Fruit fly (Drosophila melanogaster): ENCODE results near the gene NimC3.
A peak's percentile ranks its signal among the peaks of the same experiment; 100 is the strongest.

Gene NimC3

DNA sequence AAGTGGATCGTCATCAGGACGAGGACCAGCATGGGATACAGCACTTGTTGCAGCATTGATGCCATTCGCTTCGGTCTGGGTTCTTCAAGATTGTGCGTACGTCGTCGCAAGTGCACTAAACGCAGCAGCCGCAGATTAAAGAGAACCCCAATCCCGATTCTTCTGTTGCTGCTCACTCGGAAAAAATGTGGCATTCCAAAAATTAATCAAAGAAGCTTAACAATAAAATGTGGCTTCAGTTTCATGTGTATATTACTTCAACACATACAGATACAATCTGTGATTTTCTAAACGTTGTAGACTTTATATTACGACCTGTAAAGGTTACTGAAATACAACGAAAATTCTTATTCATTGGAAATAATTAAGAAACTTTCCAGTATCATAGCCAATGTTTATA is at the start of gene NimC3:
TSS of gene NimC3 (minus strand) at position 101 of the 400 bp plus-strand sequence.
- no peak for TF ChIP-seq CG17801 (GFP tag; optimal IDR thresholded peaks at IDR 0.05; ENCODE audit: partially characterized antibody)

DNA sequence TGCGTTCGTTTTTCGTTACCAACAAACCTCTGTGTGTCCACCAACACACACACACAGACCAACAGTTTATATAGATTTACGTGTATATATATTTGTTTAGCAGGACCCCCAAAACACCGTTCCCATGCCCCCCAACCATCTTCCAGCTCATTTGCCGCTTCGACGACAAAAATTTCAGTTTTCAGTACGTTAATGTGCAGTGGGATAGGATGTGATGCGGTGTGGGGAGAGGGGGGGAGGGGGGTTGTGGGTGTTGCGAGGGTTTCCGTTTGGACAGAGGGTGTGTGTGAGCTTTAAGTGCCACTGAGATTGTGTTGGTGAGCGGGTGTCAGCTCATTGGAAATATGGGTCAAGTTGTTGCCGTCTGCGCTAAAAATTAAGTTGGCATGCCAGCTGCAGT is 34.9 kb upstream of the NimC3 start:
- TF ChIP-seq CG17801 (GFP tag; optimal IDR thresholded peaks at IDR 0.05; ENCODE audit: partially characterized antibody): no peak

DNA sequence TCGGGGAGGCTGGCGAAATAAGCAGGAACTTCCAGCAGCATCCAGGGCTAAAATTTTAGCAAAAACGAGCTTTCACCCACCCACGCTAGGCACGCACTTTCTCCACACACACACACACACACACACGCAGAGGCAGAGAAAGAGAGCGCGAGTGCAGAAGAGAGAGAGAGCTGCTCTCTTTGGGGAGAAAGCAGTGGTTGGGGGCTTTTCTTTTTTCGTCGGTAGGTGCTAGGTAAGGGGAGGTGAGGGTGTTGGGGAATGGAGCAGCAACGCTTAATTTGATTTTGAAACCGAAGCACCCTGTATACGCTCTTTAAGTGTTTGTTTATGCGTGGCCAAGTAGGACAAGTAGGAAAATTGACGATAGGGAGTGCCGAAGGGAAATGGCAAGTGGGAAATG is 34.3 kb upstream of the NimC3 start:
- no peak for TF ChIP-seq CG17801 (GFP tag; optimal IDR thresholded peaks at IDR 0.05; ENCODE audit: partially characterized antibody)

DNA sequence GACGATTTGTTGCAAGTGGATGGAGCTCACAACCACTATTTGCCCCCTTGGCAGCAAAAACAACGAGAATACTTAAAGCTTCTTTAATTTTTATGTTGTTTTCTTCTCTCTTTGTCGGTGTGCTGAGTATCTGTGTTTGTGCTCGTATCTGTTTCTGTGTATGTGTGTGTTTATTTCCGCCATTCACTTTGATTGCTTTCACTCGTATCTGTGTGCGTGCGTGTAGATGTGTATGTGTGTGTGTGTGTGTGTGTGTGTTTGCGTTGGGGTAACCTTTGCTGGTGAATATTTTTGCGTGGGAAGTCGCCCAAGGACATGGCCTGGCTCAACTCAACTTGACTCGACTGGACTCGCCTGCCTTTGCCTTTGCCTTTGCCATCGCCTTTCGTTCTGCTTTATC is 29.9 kb upstream of the NimC3 start:
- TF ChIP-seq CG17801 (GFP tag; optimal IDR thresholded peaks at IDR 0.05; ENCODE audit: partially characterized antibody): no peak

DNA sequence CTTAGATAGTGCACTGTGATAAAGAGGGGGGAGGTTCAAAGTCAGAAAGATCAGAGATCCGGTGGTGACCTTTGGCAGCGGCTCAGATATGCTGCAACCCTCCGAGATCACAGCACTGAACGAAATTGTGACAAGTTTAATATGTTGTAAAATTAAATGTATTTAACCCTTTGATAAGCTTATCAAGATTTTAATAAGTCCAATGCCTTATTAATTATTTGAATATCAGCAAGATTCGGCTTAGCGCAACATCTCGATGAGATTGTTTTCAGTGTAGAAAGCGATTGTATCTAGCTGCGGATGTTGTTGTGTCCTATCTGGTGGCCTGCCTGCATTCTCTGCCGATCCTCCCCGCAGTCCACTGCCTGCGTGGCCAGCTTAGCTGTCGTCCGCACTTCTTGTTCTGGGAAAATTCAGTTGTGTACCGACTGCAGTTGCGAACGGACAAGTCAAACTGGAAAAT is 27.2 kb upstream of the NimC3 start, which contains the start of gene NimC4:
TSS of gene NimC4 (plus strand) at position 413 of the 463 bp plus-strand sequence.
- TF ChIP-seq CG17801 (GFP tag; optimal IDR thresholded peaks at IDR 0.05; ENCODE audit: partially characterized antibody): no peak

DNA sequence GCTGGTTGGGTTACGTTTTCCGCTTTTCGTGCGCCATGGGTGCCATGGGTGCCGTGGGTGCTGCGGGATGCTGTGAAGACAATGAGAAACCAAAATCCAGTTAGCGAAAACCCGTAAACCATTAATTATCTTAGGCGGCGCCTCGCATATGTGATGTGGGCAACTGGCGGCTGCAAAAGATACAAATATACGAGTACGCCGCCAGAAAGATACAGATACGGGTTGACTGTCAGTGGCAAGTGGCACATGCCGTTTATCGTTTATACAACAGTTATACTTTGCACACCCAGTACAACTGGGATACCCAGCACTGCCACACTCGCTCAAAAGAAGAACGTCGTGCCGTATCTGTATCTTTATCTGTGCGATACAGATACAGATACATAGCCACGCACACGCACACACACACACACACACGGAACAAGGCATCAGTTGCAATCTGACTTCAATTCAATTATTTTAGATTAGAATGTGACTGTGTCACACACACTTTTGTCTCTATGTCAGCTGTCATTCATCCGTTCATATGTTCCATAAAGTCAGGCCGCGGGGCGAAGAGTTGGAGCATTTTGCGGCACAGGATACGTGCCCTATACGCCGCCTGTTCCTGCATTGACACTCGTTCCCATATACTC is 25.7 kb upstream of the NimC3 start:
- TF ChIP-seq CG17801 (GFP tag; optimal IDR thresholded peaks at IDR 0.05; ENCODE audit: partially characterized antibody): no peak

DNA sequence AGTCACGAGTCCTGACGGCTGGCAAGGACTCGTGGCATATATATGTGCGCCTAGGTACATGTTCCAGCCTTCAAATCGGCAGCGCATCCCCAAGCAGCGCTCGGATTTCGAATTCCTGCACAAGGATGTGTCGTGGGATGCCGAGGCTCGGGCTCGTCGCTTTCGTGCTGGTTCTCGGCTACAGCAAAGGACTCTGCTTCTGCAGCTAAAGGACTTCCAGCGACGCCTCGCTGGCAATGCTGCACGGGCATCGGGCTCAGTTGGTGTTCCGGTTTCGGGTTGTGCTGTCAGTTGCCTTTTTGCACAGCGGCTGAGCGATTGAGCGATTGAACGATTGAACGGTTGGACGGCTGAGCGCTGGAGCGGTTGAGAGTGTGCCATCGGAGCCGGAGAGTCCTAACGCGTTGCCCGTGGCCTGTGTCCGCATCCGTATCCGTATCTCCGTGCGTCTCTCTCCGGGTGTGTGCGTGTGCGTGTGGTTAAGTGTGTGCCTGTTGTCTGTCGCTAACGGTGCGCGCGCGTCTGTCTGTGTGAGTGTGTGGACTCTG is 20.0 kb upstream of the NimC3 start, which contains the start of gene nAChRalpha5:
TSS of gene nAChRalpha5 (plus strand) at position 235 of the 548 bp plus-strand sequence.
- no peak for TF ChIP-seq CG17801 (GFP tag; optimal IDR thresholded peaks at IDR 0.05; ENCODE audit: partially characterized antibody)

DNA sequence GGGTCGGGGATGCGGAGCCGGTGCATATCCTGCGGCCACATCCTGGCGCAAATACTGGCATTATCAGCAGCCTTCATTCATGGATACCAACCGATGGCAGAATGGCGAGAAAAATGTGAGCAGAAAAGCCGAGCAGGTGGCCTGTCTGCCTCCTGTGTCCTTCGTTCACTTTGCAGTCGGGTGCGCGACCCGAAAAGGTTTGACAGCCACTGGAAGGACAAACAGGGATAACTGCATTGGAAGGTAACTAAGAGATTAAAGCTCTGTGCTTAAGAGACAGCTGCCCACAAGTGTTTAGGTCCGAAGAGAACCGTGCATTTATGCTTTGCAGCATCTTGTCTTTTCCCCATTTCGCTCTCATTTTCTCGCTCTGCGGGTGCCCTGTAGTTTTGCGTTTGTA is 18.7 kb upstream of the NimC3 start:
- no peak for TF ChIP-seq CG17801 (GFP tag; optimal IDR thresholded peaks at IDR 0.05; ENCODE audit: partially characterized antibody)

DNA sequence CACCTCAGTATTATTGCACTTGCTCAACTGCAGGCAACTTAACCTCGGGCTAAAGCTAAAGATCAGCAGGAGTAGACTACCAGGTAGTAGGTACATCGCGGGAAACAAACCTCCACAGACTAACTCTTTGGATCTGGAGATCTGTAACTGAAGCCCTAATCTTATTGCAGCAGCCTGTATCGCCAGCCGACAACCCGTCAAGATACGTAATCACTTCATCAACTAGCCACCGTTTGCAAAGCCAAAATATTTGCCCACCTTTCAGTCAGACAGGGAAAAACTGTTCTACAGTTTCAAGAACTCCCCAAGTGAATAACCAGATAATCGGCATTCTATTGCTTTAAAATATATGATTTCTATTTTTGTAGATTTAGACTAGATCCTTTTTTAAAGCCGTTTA is 11.4 kb upstream of the NimC3 start, which contains the start of gene CG18095:
TSS of gene CG18095 (minus strand) at position 101 of the 400 bp plus-strand sequence.
- no peak for TF ChIP-seq CG17801 (GFP tag; optimal IDR thresholded peaks at IDR 0.05; ENCODE audit: partially characterized antibody)

DNA sequence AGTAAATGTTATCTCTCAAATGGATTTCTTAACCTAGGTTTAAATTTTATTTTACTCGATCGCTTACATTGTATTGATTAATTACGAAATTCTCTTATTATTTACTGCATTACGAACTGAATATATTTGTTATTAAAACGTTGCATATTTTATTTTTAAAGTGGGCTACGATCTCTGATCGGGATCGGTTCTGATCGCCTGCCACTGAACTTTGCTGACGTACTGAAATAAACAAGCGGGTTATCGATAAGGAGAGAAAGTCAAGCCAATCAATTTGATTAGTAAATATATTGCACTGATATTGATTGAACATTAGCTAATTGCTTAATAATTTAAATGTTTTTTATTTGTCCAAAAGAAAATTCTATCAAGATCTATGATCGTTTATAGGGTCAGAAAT is 9.2 kb upstream of the NimC3 start:
- no peak for TF ChIP-seq CG17801 (GFP tag; optimal IDR thresholded peaks at IDR 0.05; ENCODE audit: partially characterized antibody)

DNA sequence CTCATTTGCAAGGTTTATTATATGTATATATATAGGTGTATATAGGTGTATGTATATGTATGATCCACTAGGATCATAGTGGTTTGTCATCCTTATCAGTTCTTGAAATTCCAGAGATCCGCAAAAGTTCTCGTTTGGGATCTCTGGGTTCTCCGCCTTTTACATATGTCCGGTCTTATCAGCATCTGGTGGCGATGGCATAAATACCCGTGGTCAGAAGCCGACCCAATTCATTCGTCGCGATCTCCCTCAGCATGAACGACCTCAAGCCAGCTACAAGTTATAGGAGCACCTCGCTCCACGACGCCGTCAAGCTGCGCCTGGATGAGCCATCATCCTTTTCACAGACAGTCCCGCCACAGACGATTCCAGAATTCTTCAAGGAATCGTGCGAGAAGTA is 6.8 kb upstream of the NimC3 start, which contains the start of gene hll:
TSS of gene hll (plus strand) at position 224 of the 400 bp plus-strand sequence.
- TF ChIP-seq CG17801 (GFP tag; optimal IDR thresholded peaks at IDR 0.05; ENCODE audit: partially characterized antibody): no peak

DNA sequence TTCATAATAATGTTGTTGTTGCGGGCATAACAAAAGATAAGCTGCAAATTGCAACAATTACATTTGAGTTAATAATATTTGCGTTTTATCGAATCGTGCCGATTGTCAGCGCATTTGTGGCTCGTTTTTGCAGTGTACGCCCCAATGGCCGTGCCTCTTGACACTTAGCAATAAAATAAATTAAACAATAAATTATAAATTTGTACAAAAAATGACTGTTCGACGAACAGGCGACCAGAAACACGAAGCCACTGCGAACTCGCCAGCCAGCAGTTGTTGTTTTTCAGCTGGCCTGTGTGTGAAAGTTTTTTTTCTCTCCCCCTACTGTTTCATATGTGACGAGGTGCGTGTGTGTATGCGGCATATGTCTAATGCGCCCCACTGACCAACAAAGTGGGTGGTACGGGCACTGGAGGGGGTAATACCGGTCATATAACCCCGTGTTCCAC is 5.5 kb upstream of the NimC3 start:
- TF ChIP-seq CG17801 (GFP tag; optimal IDR thresholded peaks at IDR 0.05; ENCODE audit: partially characterized antibody): no peak

DNA sequence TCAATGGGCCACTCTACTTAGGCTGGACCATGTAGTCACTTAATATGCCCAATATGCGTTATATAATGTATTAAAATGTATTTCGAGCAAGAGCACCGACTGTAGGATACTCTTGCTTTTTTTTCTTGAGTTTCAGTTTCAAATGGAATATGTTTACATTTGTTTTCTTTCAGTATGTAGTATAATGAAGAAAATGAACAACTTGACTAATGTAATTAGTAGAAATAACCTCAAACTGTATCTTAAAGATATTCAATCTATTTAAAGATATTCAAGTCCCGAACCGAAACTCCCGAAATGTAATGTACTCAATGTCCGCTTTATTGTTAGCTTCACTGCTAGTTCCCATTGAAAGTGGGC is 4.7 kb upstream of the NimC3 start:
- no peak for TF ChIP-seq CG17801 (GFP tag; optimal IDR thresholded peaks at IDR 0.05; ENCODE audit: partially characterized antibody)

DNA sequence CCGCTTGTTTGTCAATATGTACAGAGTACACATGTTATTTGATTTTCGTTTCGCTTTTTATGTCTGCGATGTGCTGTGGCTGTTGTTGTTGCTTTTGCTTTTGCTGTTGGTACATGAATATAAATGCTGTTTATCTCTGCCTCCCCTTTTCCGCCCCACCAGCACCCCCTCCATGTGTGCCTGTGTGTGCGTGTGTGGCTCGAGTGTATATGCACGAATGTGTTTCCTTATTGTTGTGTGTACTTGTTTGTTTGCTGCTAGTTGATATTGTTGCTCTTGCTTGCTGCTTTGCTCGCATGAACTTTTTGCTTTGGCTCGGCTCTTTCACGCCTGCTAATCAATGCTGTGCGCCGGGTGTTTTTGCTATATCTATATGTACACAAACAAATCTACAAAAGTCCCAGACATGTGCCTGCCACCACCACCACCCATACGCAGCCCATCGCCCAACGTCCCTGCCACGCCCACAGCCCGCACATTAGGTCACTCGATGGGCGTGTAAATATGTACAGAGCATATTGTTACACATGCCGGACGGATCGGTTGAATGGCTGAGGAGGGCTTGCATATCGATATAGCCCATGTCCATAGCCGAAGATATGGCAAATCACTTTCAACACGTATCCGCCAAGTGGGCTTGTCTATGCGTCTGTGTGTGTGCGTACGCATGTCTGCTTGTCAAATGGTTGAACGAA is 4.2 kb upstream of the NimC3 start:
- TF ChIP-seq CG17801 (GFP tag; optimal IDR thresholded peaks at IDR 0.05; ENCODE audit: partially characterized antibody): peak; percentile 13

DNA sequence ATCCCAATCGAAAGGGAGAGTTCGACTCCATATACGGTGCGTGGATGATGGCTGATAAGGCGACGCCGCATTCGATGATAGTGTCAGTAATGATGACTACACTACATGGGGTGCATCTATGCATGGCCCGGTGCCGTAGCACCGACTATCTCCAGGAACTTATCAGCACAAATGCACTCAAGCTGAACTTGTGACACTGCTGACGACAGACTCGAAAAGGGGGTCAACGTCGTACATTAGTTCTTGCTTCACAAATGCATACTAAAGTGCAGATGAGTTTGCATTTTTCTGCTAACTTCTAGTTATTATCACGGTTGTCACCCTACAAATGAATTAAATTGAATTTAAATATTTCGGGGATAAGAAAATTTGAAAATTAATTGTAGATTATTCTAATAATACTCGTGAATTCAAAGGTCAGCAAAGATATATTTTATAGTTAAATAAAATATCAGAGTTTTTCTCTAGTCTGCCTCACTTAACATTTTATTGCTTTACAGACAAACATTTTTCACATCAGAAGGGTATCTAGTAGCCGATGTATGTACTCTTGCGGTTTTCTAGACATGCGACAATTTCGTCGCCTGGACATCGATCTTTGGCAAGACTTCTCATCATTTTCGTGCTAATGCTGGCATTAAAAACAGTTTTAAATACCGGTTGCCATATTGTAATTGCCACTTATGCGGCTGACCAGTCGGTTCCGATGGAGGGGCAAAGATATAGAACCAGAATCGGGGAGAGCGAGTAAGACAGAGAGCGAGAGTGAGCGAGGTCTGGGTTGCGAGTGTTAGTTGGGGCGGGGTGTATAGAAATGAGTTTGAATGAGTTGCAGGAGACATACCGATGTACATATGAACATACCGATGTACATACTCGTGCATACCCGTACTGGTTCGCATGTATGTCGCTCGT is 3.4 kb upstream of the NimC3 start:
- TF ChIP-seq CG17801 (GFP tag; optimal IDR thresholded peaks at IDR 0.05; ENCODE audit: partially characterized antibody): no peak
